Worm (Caenorhabditis elegans) whole organism, L4 larva: Measurements from ENCODE around the gene fipr-29.

Source experiments
- F37D6.2 ChIP-seq: sonication (generic microtip); optimal IDR thresholded peaks from 2 replicates; lab custom pipeline; 2016; ENCODE audit warnings: mild to moderate bottlenecking, missing genetic modification characterization, missing compliant biosample characterization
- Y48G9A.11 ChIP-seq: fragments of 200-800 bp; sonication (Bioruptor generic); IDR thresholded peaks from 2 replicates; pipeline ENCODE4 v1.3.6; 2022; ENCODE audit warnings: missing genetic modification reagents, missing genetic modification characterization, missing compliant biosample characterization
- ZK337.2 ChIP-seq: fragments of 200-800 bp; sonication (Bioruptor generic); IDR thresholded peaks from 2 replicates; pipeline ENCODE4 v1.3.6; 2022; ENCODE audit warnings: missing genetic modification reagents, missing genetic modification characterization, missing compliant biosample characterization
- ZK546.5 ChIP-seq, 2 experiments: sonication (generic microtip); optimal IDR thresholded peaks; 2 replicates each; lab custom pipeline; 2017; ENCODE audit warnings: missing biosample characterization in 2 of 2, missing genetic modification characterization in 2 of 2
- arid-1 ChIP-seq: fragments of 200-800 bp; sonication (Bioruptor generic); conservative IDR thresholded peaks from 2 replicates; pipeline ENCODE4 v1.3.6; 2022; ENCODE audit warnings: missing genetic modification reagents, missing genetic modification characterization, missing compliant biosample characterization
- ceh-20 ChIP-seq: fragments of 200-800 bp; sonication (Bioruptor generic); IDR thresholded peaks from 2 replicates; pipeline ENCODE4 v1.3.6; 2022; ENCODE audit warnings: missing genetic modification reagents, missing genetic modification characterization, missing compliant biosample characterization
- ceh-44 ChIP-seq: fragments of 200-800 bp; sonication (Bioruptor generic); IDR thresholded peaks from 2 replicates; pipeline ENCODE4 v1.3.6; 2022; ENCODE audit warnings: missing genetic modification reagents, missing genetic modification characterization, missing compliant biosample characterization
- ces-1 ChIP-seq: fragments of 150-350 bp; sonication (generic microtip); optimal IDR thresholded peaks from 4 replicates; lab custom pipeline; 2014; ENCODE audit warnings: missing biosample characterization, missing genetic modification reagents, missing genetic modification characterization
- daf-19 ChIP-seq: fragments of 200-800 bp; sonication (Bioruptor generic); conservative IDR thresholded peaks from 2 replicates; pipeline ENCODE4 v1.3.6; 2022; ENCODE audit warnings: missing genetic modification characterization, missing compliant biosample characterization
- dmd-6 ChIP-seq: fragments of 200-800 bp; sonication (Bioruptor generic); IDR thresholded peaks from 2 replicates; pipeline ENCODE4 v1.3.6; 2022; ENCODE audit warnings: missing genetic modification reagents, missing genetic modification characterization, missing compliant biosample characterization
- dve-1 ChIP-seq: sonication (generic microtip); optimal IDR thresholded peaks from 2 replicates; lab custom pipeline; 2017; ENCODE audit warnings: antibody characterized with exemption, mild to moderate bottlenecking, missing genetic modification characterization, missing compliant biosample characterization; ENCODE audit not compliant: insufficient read depth
- egl-43 ChIP-seq: fragments of 200-800 bp; sonication (Bioruptor generic); IDR thresholded peaks from 2 replicates; pipeline ENCODE4 v1.3.6; 2022; ENCODE audit warnings: missing genetic modification reagents, missing genetic modification characterization, missing compliant biosample characterization
- jun-1 ChIP-seq: fragments of 150-350 bp; optimal IDR thresholded peaks from 2 replicates; lab custom pipeline; 2014; ENCODE audit warnings: missing biosample characterization, missing genetic modification reagents, missing genetic modification characterization
- lim-7 ChIP-seq: fragments of 200-800 bp; sonication (Bioruptor generic); IDR thresholded peaks from 2 replicates; pipeline ENCODE4 v1.3.6; 2022; ENCODE audit warnings: missing genetic modification characterization, missing compliant biosample characterization
- lin-13 ChIP-seq: fragments of 150-350 bp; optimal IDR thresholded peaks from 2 replicates; lab custom pipeline; 2014; ENCODE audit warnings: missing biosample characterization, missing genetic modification reagents, missing genetic modification characterization
- lin-38 ChIP-seq: fragments of 200-800 bp; sonication (Bioruptor generic); IDR thresholded peaks from 2 replicates; pipeline ENCODE4 v1.3.6; 2022; ENCODE audit warnings: missing genetic modification reagents, missing genetic modification characterization, missing compliant biosample characterization
- lsy-2 ChIP-seq, 2 experiments: fragments of 150-350 bp in 1 of 2; sonication (generic microtip) in 1 of 2; optimal IDR thresholded peaks; 2 replicates each; lab custom pipeline; 2014 to 2017; ENCODE audit warnings: missing biosample characterization in 2 of 2, missing genetic modification characterization in 2 of 2
- madf-5 ChIP-seq, 2 experiments: fragments of 200-800 bp; sonication (Bioruptor generic); IDR thresholded peaks; 2 replicates each; pipeline ENCODE4 v1.3.6; 2022; ENCODE audit warnings: missing compliant biosample characterization in 2 of 2, missing genetic modification characterization in 2 of 2
- madf-9 ChIP-seq: fragments of 200-800 bp; sonication (Bioruptor generic); conservative IDR thresholded peaks from 2 replicates; pipeline ENCODE4 v1.3.6; 2022; ENCODE audit warnings: missing genetic modification reagents, missing genetic modification characterization, missing compliant biosample characterization
- mep-1 ChIP-seq: fragments of 150-350 bp; sonication (generic microtip); optimal IDR thresholded peaks from 3 replicates; lab custom pipeline; 2014; ENCODE audit warnings: missing biosample characterization, missing genetic modification characterization
- mxl-2 ChIP-seq: fragments of 200-800 bp; sonication (Bioruptor generic); conservative IDR thresholded peaks from 2 replicates; pipeline ENCODE4 v1.3.6; 2022; ENCODE audit warnings: missing genetic modification reagents, missing genetic modification characterization, missing compliant biosample characterization
- mxl-3 ChIP-seq: fragments of 200-800 bp; sonication (Bioruptor generic); optimal IDR thresholded peaks from 2 replicates; lab custom pipeline; 2018; ENCODE audit warnings: mild to moderate bottlenecking, missing genetic modification characterization, missing compliant biosample characterization
- nhr-102 ChIP-seq: sonication (generic microtip); optimal IDR thresholded peaks from 2 replicates; lab custom pipeline; 2016; ENCODE audit warnings: mild to moderate bottlenecking, missing genetic modification characterization, moderate library complexity, missing compliant biosample characterization
- nhr-237 ChIP-seq: sonication (generic microtip); optimal IDR thresholded peaks from 2 replicates; lab custom pipeline; 2017; ENCODE audit warnings: missing biosample characterization, missing genetic modification characterization
- nhr-25 ChIP-seq: sonication (generic microtip); optimal IDR thresholded peaks from 2 replicates; lab custom pipeline; 2017; ENCODE audit warnings: missing genetic modification characterization, mild to moderate bottlenecking, missing compliant biosample characterization, antibody characterized with exemption, moderate library complexity, borderline replicate concordance; ENCODE audit not compliant: insufficient read depth
- nhr-41 ChIP-seq: fragments of 200-800 bp; sonication (Bioruptor generic); IDR thresholded peaks from 2 replicates; pipeline ENCODE4 v1.3.6; 2022; ENCODE audit warnings: missing genetic modification reagents, missing genetic modification characterization, missing compliant biosample characterization
- nhr-42 ChIP-seq: fragments of 200-800 bp; sonication (Bioruptor generic); IDR thresholded peaks from 2 replicates; pipeline ENCODE4 v1.3.6; 2022; ENCODE audit warnings: missing genetic modification characterization, missing compliant biosample characterization
- nhr-48 ChIP-seq: sonication (generic microtip); optimal IDR thresholded peaks from 2 replicates; lab custom pipeline; 2016; ENCODE audit warnings: mild to moderate bottlenecking, missing genetic modification characterization, missing compliant biosample characterization
- nhr-76 ChIP-seq: fragments of 150-350 bp; optimal IDR thresholded peaks from 2 replicates; lab custom pipeline; 2014; ENCODE audit warnings: missing biosample characterization, missing genetic modification characterization
- nhr-77 ChIP-seq: fragments of 150-350 bp; optimal IDR thresholded peaks from 2 replicates; lab custom pipeline; 2014; ENCODE audit warnings: missing biosample characterization, missing genetic modification characterization
- pha-4 ChIP-seq, 2 experiments: fragments of 150-350 bp in 1 of 2; fragments of 200-800 bp in 1 of 2; sonication (Bioruptor generic) in 1 of 2; IDR thresholded peaks in 1 of 2; optimal IDR thresholded peaks in 1 of 2; 2 replicates each; pipeline versions ENCODE4 v1.3.6 to Lab custom; 2014 to 2022; ENCODE audit warnings: missing genetic modification characterization in 2 of 2, missing genetic modification reagents in 2 of 2, missing biosample characterization in 1 of 2, missing compliant biosample characterization in 1 of 2
- php-3 ChIP-seq: fragments of 200-800 bp; sonication (Bioruptor generic); IDR thresholded peaks from 2 replicates; pipeline ENCODE4 v1.3.6; 2022; ENCODE audit warnings: missing genetic modification reagents, missing genetic modification characterization, missing compliant biosample characterization
- pqm-1 ChIP-seq: sonication (generic microtip); optimal IDR thresholded peaks from 2 replicates; lab custom pipeline; 2017; ENCODE audit warnings: missing biosample characterization, missing genetic modification characterization
- saeg-2 ChIP-seq: fragments of 200-800 bp; sonication (Bioruptor generic); IDR thresholded peaks from 2 replicates; pipeline ENCODE4 v1.3.6; 2022; ENCODE audit warnings: missing genetic modification reagents, missing genetic modification characterization, missing compliant biosample characterization
- set-16 ChIP-seq: fragments of 200-800 bp; sonication (Bioruptor generic); IDR thresholded peaks from 2 replicates; pipeline ENCODE4 v1.3.6; 2022; ENCODE audit warnings: missing genetic modification reagents, missing genetic modification characterization, missing compliant biosample characterization
- spr-3 ChIP-seq: fragments of 200-800 bp; sonication (Bioruptor generic); optimal IDR thresholded peaks from 2 replicates; lab custom pipeline; 2018; ENCODE audit warnings: mild to moderate bottlenecking, missing genetic modification characterization, missing compliant biosample characterization
- tra-1 ChIP-seq: fragments of 200-800 bp; sonication (Bioruptor generic); IDR thresholded peaks from 2 replicates; pipeline ENCODE4 v1.3.6; 2022; ENCODE audit warnings: missing genetic modification reagents, missing genetic modification characterization, missing compliant biosample characterization
- unc-130 ChIP-seq: sonication (generic microtip); optimal IDR thresholded peaks from 2 replicates; lab custom pipeline; 2016; ENCODE audit warnings: missing genetic modification reagents, missing genetic modification characterization, missing compliant biosample characterization
- zag-1 ChIP-seq: fragments of 150-350 bp; optimal IDR thresholded peaks from 2 replicates; lab custom pipeline; 2014; ENCODE audit warnings: missing biosample characterization, missing genetic modification characterization
- zfp-3 ChIP-seq: fragments of 200-800 bp; sonication (Bioruptor generic); conservative IDR thresholded peaks from 2 replicates; pipeline ENCODE4 v1.3.6; 2022; ENCODE audit warnings: missing genetic modification reagents, missing genetic modification characterization, missing compliant biosample characterization
- zip-2 ChIP-seq: fragments of 150-350 bp; optimal IDR thresholded peaks from 2 replicates; lab custom pipeline; 2014; ENCODE audit warnings: missing biosample characterization, missing genetic modification characterization

The fipr-29 gene

DNA sequence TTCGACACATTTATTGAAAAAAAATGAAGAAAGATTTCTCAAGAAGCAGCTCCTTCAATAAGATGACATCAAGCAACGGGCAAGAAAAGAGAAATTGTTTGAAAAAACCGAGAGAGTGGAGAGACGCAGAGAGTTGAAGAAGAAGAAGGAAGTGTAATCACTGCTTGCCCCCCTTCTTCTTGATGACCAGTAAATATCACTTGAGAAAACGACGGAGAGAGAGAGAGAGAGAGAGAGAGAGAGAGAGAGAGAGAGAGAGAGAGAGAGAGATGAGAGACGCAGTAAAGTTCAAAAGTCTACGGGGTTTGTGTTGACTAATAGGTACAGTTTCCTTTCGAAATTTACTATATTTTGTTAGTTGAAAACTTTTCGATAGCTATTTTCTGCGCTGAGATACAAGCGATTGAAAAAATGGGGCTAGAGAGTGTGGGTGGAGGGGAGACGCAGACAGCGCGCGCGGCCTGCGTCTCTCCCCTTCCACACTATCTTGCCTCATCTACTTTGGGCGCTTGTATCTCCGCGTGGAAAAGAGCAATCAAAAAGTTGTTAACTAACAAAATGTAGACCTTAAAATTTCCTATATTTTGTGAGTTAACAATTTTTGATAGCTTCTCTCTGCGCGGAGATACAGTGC is 5.8 kb upstream of the fipr-29 start (continued):
- TF ChIP-seq lin-38 (GFP tag; lab: Robert Waterston, UW), result peak; percentile 54
- TF ChIP-seq mxl-2 (GFP tag; lab: Robert Waterston, UW), result no peak
- TF ChIP-seq unc-130 (GFP tag; lab: Kevin White, UChicago), result no peak
- no peak for TF ChIP-seq zip-2 (tag; lab: Kevin White, UChicago)

DNA sequence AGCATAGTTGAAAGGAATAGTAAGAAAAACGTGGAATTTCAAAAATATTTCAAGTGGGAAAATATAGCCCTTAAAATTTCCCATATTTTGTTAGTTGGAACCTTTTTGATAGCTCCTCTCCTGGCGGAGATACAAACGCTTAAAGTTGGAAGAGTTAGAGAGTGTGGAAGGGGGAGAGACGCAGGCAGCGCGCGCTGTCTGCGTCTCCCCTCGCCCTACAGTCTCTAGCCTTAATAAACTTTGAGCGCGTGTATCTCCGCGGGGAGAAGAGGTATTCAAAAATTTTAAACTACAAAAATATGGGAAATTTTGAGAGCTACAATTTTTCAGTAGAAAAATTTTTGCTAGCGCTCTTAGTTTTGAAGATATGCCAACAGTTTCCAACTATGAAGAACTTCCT is 4.4 kb upstream of the fipr-29 start:
- TF ChIP-seq ceh-44 (GFP tag; lab: Robert Waterston, UW) (no peak), zfp-3 (GFP tag; lab: Robert Waterston, UW) (no peak), spr-3 (GFP tag; lab: Kevin White, UChicago) (no peak), madf-9 (GFP tag; lab: Robert Waterston, UW) (no peak)

DNA sequence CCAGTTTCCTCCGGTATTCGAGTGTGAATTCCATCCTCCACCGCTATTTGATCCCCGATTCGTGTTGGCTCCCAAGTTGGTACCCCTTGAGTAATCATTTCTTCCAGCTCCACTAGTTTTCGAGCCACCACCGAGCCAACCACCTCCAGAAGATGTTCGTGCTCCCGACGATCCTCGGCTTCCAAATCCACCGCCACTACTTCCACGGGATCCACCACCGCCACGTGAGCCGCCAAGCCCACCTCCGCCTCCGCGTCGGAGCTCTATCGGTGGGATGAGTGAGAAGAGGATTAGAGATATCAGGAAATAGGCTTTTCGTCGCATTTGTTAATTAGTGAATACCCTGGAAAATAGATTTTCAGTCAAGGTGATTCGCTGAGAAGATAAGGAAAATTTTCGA is 3.8 kb upstream of the fipr-29 start, which contains the start of gene H06I04.6:
Gene H06I04.6 (minus strand): TSS at position 345 of the 400 bp plus-strand sequence.
- TF ChIP-seq ZK337.2, result no peak
- TF ChIP-seq zag-1, result no peak
- no peak for TF ChIP-seq nhr-237 (tag; lab: Kevin White, UChicago)
- TF ChIP-seq pha-4 (GFP tag; IDR thresholded peaks at IDR 0.05; lab: Robert Waterston, UW), result no peak
- no peak for TF ChIP-seq pha-4 (tag; optimal IDR thresholded peaks at IDR 0.05; lab: Kevin White, UChicago)
- no peak for TF ChIP-seq mep-1 (tag; lab: Kevin White, UChicago)
- TF ChIP-seq pqm-1, result no peak
- peak; percentile 83 for TF ChIP-seq set-16 (GFP tag; lab: Robert Waterston, UW)
- TF ChIP-seq mxl-3 (GFP tag; lab: Kevin White, UChicago), result no peak
- TF ChIP-seq nhr-41 (GFP tag; lab: Robert Waterston, UW), result no peak
- no peak for TF ChIP-seq saeg-2 (GFP tag; lab: Robert Waterston, UW)
- no peak for TF ChIP-seq Y48G9A.11 (GFP tag; lab: Robert Waterston, UW)
- no peak for TF ChIP-seq tra-1 (GFP tag; lab: Robert Waterston, UW)
- TF ChIP-seq egl-43 (GFP tag; lab: Robert Waterston, UW), result 0 out of 2 replicates have a peak, but pooled peaks have one; percentile 24
- no peak for TF ChIP-seq nhr-102 (tag; lab: Kevin White, UChicago)
- TF ChIP-seq zip-2 (tag; lab: Kevin White, UChicago), result no peak
- TF ChIP-seq jun-1, result no peak
- no peak for TF ChIP-seq F37D6.2 (tag; lab: Kevin White, UChicago)
- 0 out of 2 replicates have a peak, but pooled peaks have one; percentile 20 for TF ChIP-seq ceh-20 (GFP tag; lab: Robert Waterston, UW)
- no peak for TF ChIP-seq ZK546.5 (tag; optimal IDR thresholded peaks at IDR 0.05; lab: Kevin White, UChicago)
- TF ChIP-seq mxl-2 (GFP tag; lab: Robert Waterston, UW), result no peak
- no peak for TF ChIP-seq daf-19 (GFP tag; lab: Robert Waterston, UW)

DNA sequence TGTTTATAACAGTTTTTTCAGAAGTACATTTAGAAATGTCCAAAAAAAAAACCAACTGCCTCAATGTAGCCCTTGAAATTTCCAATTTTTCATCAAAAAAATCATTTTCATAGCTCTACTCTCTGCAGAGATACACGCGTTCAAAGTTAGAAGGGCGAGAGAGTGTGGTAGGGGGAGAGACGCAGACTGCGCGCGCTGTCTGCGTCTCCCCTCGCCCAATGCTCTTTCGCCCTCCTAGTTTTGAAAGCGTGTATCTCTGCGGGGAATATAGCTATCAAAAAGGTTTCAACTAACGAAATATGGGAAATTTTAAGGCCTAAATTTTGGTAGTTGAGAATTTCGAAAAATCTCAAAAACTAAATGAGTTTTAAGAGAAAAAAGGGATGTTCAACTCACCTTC is 3.4 kb upstream of the fipr-29 start:
- TF ChIP-seq arid-1 (no peak), tra-1 (GFP tag; lab: Robert Waterston, UW) (no peak), dve-1 (tag; lab: Kevin White, UChicago) (no peak), nhr-42 (GFP tag; lab: Robert Waterston, UW) (no peak), ceh-44 (GFP tag; lab: Robert Waterston, UW) (no peak), zfp-3 (GFP tag; lab: Robert Waterston, UW) (no peak), nhr-76 (tag; lab: Kevin White, UChicago) (no peak), dmd-6 (GFP tag; lab: Robert Waterston, UW) (no peak), php-3 (GFP tag; lab: Robert Waterston, UW) (no peak), lin-13 (GFP tag; lab: Kevin White, UChicago) (no peak), nhr-25 (tag; lab: Kevin White, UChicago) (no peak), madf-5 (GFP tag; IDR thresholded peaks at IDR 0.05; lab: Robert Waterston, UW) (no peak), nhr-77 (tag; lab: Kevin White, UChicago) (no peak), lim-7 (GFP tag; lab: Robert Waterston, UW) (no peak), nhr-48 (tag; lab: Kevin White, UChicago) (no peak), lin-38 (GFP tag; lab: Robert Waterston, UW) (no peak), lsy-2 (tag; optimal IDR thresholded peaks at IDR 0.05; lab: Kevin White, UChicago) (no peak), ces-1 (GFP tag; lab: Kevin White, UChicago) (no peak)
